Worm (Caenorhabditis elegans): ENCODE measurements around the gene F25E5.2.

ce11 chrV:7464696-7465095 lies 9.6 kb downstream of the F25E5.2 start, which contains the start of gene srh-89:
- TF ChIP-seq R02D3.7 (tag; optimal IDR thresholded peaks at IDR 0.05) (no peak), Y55F3AM.14 (GFP tag; optimal IDR thresholded peaks at IDR 0.05) (no peak), ama-1 (optimal IDR thresholded peaks at IDR 0.05) (no peak), nhr-10 (tag; optimal IDR thresholded peaks at IDR 0.05) (no peak), nhr-12 (tag; optimal IDR thresholded peaks at IDR 0.05) (no peak), blmp-1 (tag; optimal IDR thresholded peaks at IDR 0.05; ENCODE audit: insufficient read depth) (no peak), fos-1 (tag; optimal IDR thresholded peaks at IDR 0.05) (no peak), nhr-11 (tag; optimal IDR thresholded peaks at IDR 0.05) (no peak), snpc-4 (tag; optimal IDR thresholded peaks at IDR 0.05) (no peak), nhr-237 (tag; optimal IDR thresholded peaks at IDR 0.05) (no peak), ceh-82 (tag; optimal IDR thresholded peaks at IDR 0.05) (no peak), egl-27 (tag; optimal IDR thresholded peaks at IDR 0.05) (no peak)

All from whole organism, L2 larva.